Fruit fly (Drosophila melanogaster): ENCODE measurements around the gene CG17544.

CG17544 gene

DNA sequence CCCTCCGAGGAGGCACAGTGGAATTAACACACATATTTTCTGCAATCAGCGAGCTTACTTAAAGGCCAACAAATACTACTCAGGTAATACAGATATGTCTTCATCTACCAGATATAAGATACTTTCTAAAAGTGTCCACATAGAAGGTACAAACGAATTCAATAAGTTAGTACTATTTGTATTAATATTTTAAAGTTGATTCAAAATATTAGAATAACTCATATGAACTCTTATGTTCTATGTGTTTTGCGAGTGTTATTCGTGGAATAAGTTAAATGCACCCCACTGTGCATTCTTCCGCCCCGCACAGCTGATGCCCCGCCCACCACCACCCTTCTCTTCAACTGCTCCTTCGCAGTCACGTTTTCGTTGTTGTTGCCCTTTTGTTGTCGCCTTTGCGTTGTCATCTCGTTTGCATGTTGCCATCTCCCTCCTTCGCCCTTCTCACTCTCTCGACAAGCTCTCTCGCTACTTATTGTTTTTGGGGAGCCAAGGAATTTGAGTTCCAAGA, 36.6 kb downstream of the CG17544 start (continued):
- TF ChIP-seq Deaf1 (tag; optimal IDR thresholded peaks at IDR 0.05) (no peak), CG8478 (optimal IDR thresholded peaks at IDR 0.05) (no peak), CG5180 (GFP tag; optimal IDR thresholded peaks at IDR 0.05) (no peak), sisA (GFP tag; IDR thresholded peaks at IDR 0.05) (no peak), CG5245 (GFP tag; optimal IDR thresholded peaks at IDR 0.05) (no peak), CG10267 (tag; optimal IDR thresholded peaks at IDR 0.05) (no peak), CG10209 (GFP tag; optimal IDR thresholded peaks at IDR 0.05) (no peak), CG10462 (GFP tag; optimal IDR thresholded peaks at IDR 0.05) (no peak), BEAF-32 (GFP tag; optimal IDR thresholded peaks at IDR 0.05) (no peak), Mrtf (GFP tag; IDR thresholded peaks at IDR 0.05) (no peak), bab2 (GFP tag; optimal IDR thresholded peaks at IDR 0.05) (no peak), sug (tag; optimal IDR thresholded peaks at IDR 0.05) (no peak), CHES-1-like (GFP tag; optimal IDR thresholded peaks at IDR 0.05) (no peak), Hsf (GFP tag; optimal IDR thresholded peaks at IDR 0.05) (no peak), CG34376 (GFP tag; optimal IDR thresholded peaks at IDR 0.05) (no peak), maf-S (GFP tag; optimal IDR thresholded peaks at IDR 0.05) (no peak), Asciz (GFP tag; optimal IDR thresholded peaks at IDR 0.05) (no peak), org-1 (GFP tag; optimal IDR thresholded peaks at IDR 0.05) (no peak), Bgb (GFP tag; IDR thresholded peaks at IDR 0.05; ENCODE audit: partially characterized antibody) (no peak), CG6175 (GFP tag; IDR thresholded peaks at IDR 0.05) (no peak), CG2129 (GFP tag; IDR thresholded peaks at IDR 0.05; ENCODE audit: partially characterized antibody) (no peak), bsh (GFP tag; optimal IDR thresholded peaks at IDR 0.05) (peak; percentile 1 to 17), CG34422 (GFP tag; IDR thresholded peaks at IDR 0.05) (no peak), CG7745 (tag; optimal IDR thresholded peaks at IDR 0.05) (no peak), Fer3 (tag; optimal IDR thresholded peaks at IDR 0.05) (no peak), CG7928 (GFP tag; optimal IDR thresholded peaks at IDR 0.05) (no peak), nerfin-2 (GFP tag; IDR thresholded peaks at IDR 0.05; ENCODE audit: partially characterized antibody) (no peak), Hr39 (optimal IDR thresholded peaks at IDR 0.05) (no peak), CG12299 (tag; optimal IDR thresholded peaks at IDR 0.05) (no peak), toy (GFP tag; IDR thresholded peaks at IDR 0.05) (no peak), Mes4 (GFP tag; optimal IDR thresholded peaks at IDR 0.05) (no peak), prd (optimal IDR thresholded peaks at IDR 0.05) (no peak), prd (GFP tag; IDR thresholded peaks at IDR 0.05) (no peak; the same call in 2 of the 3 replicates), psq (GFP tag; optimal IDR thresholded peaks at IDR 0.05) (peak; percentile 25), Gsc (GFP tag; IDR thresholded peaks at IDR 0.05) (no peak), CG9797 (GFP tag; optimal IDR thresholded peaks at IDR 0.05) (no peak), Atf6 (GFP tag; IDR thresholded peaks at IDR 0.05) (no peak), Hand (GFP tag; optimal IDR thresholded peaks at IDR 0.05) (no peak), CG12236 (GFP tag; optimal IDR thresholded peaks at IDR 0.05) (no peak), aop (GFP tag; IDR thresholded peaks at IDR 0.05) (no peak), CG3281 (GFP tag; optimal IDR thresholded peaks at IDR 0.05) (no peak), jigr1 (GFP tag; IDR thresholded peaks at IDR 0.05) (no peak), Six4 (GFP tag; optimal IDR thresholded peaks at IDR 0.05) (no peak), zfh1 (GFP tag; IDR thresholded peaks at IDR 0.05) (0 out of 3 replicates have a peak, but pooled peaks have one; percentile 17), PHDP (tag; optimal IDR thresholded peaks at IDR 0.05) (peak; percentile 24), tna (GFP tag; IDR thresholded peaks at IDR 0.05; ENCODE audit: partially characterized antibody) (no peak), vvl (GFP tag; IDR thresholded peaks at IDR 0.05) (no peak), nerfin-1 (tag; optimal IDR thresholded peaks at IDR 0.05) (no peak), oc (tag; optimal IDR thresholded peaks at IDR 0.05) (no peak), lola (GFP tag; optimal IDR thresholded peaks at IDR 0.05) (peak in 1 of 3 experiments; percentile 11), zen2 (GFP tag; IDR thresholded peaks at IDR 0.05; ENCODE audit: partially characterized antibody) (no peak)
